Worm (Caenorhabditis elegans) whole organism, late embryonic: ENCODE data around the gene ZC477.2.
A peak's percentile ranks its signal among the peaks of the same experiment; 100 is the strongest.

Experiments
- T23F11.4 ChIP-seq: fragments of 200-800 bp; sonication (Bioruptor generic); optimal IDR thresholded peaks from 2 replicates; lab custom pipeline; 2018; ENCODE audit warnings: mild to moderate bottlenecking, missing genetic modification characterization, missing compliant biosample characterization
- Y22D7AL.16 ChIP-seq: sonication (generic microtip); optimal IDR thresholded peaks from 2 replicates; lab custom pipeline; 2016; ENCODE audit warnings: missing genetic modification characterization, missing compliant biosample characterization
- ahr-1 ChIP-seq: sonication (generic microtip); optimal IDR thresholded peaks from 2 replicates; lab custom pipeline; 2016; ENCODE audit warnings: missing genetic modification characterization, missing compliant biosample characterization
- ceh-18 ChIP-seq: sonication (generic microtip); optimal IDR thresholded peaks from 2 replicates; lab custom pipeline; 2016; ENCODE audit warnings: missing genetic modification characterization, missing compliant biosample characterization
- ceh-2 ChIP-seq: sonication (generic microtip); optimal IDR thresholded peaks from 2 replicates; lab custom pipeline; 2016; ENCODE audit warnings: missing genotype, missing genetic modification characterization, missing compliant biosample characterization
- ceh-22 ChIP-seq: sonication (generic microtip); optimal IDR thresholded peaks from 2 replicates; lab custom pipeline; 2017; ENCODE audit warnings: missing biosample characterization, missing genetic modification characterization
- ceh-24 ChIP-seq: sonication (generic microtip); optimal IDR thresholded peaks from 2 replicates; lab custom pipeline; 2016; ENCODE audit warnings: mild to moderate bottlenecking, missing genetic modification characterization, missing compliant biosample characterization
- ceh-31 ChIP-seq: sonication (generic microtip); optimal IDR thresholded peaks from 2 replicates; lab custom pipeline; 2016; ENCODE audit warnings: missing genetic modification characterization, missing compliant biosample characterization
- ceh-34 ChIP-seq: sonication (generic microtip); optimal IDR thresholded peaks from 2 replicates; lab custom pipeline; 2016; ENCODE audit warnings: mild to moderate bottlenecking, missing genetic modification characterization, missing compliant biosample characterization
- ceh-45 ChIP-seq: fragments of 200-800 bp; sonication (Bioruptor generic); IDR thresholded peaks from 2 replicates; pipeline ENCODE4 v1.3.6; 2022; ENCODE audit warnings: missing genetic modification reagents, missing genetic modification characterization, missing compliant biosample characterization
- ceh-48 ChIP-seq: sonication (generic microtip); optimal IDR thresholded peaks from 2 replicates; lab custom pipeline; 2016; ENCODE audit warnings: missing genetic modification characterization, inconsistent platforms, missing compliant biosample characterization
- ceh-6 ChIP-seq: fragments of 200-800 bp; sonication (Bioruptor generic); optimal IDR thresholded peaks from 2 replicates; lab custom pipeline; 2018; ENCODE audit warnings: mild to moderate bottlenecking, missing genetic modification characterization, missing compliant biosample characterization
- ceh-9 ChIP-seq: sonication (generic microtip); optimal IDR thresholded peaks from 2 replicates; lab custom pipeline; 2016; ENCODE audit warnings: mild to moderate bottlenecking, missing genetic modification characterization, inconsistent platforms, missing compliant biosample characterization
- che-1 ChIP-seq: sonication (generic microtip); optimal IDR thresholded peaks from 2 replicates; lab custom pipeline; 2016; ENCODE audit warnings: mild to moderate bottlenecking, missing genetic modification characterization, missing compliant biosample characterization
- dve-1 ChIP-seq: sonication (generic microtip); optimal IDR thresholded peaks from 2 replicates; lab custom pipeline; 2017; ENCODE audit warnings: antibody characterized with exemption, mild to moderate bottlenecking, missing genetic modification characterization, missing compliant biosample characterization
- elt-2 ChIP-seq: sonication (generic microtip); optimal IDR thresholded peaks from 2 replicates; lab custom pipeline; 2016; ENCODE audit warnings: missing genetic modification reagents, missing genetic modification characterization, missing compliant biosample characterization
- elt-4 ChIP-seq: sonication (generic microtip); optimal IDR thresholded peaks from 2 replicates; lab custom pipeline; 2016; ENCODE audit warnings: missing genetic modification characterization, missing compliant biosample characterization
- eyg-1 ChIP-seq: sonication (generic microtip); optimal IDR thresholded peaks from 2 replicates; lab custom pipeline; 2016; ENCODE audit warnings: missing genotype, missing genetic modification characterization, missing compliant biosample characterization
- gmeb-2 ChIP-seq: sonication (generic microtip); optimal IDR thresholded peaks from 2 replicates; lab custom pipeline; 2016; ENCODE audit warnings: missing genetic modification characterization, inconsistent platforms, missing compliant biosample characterization
- hlh-13 ChIP-seq: fragments of 200-800 bp; sonication (Bioruptor generic); optimal IDR thresholded peaks from 2 replicates; lab custom pipeline; 2018; ENCODE audit warnings: mild to moderate bottlenecking, missing genetic modification characterization, missing compliant biosample characterization
- hlh-15 ChIP-seq: sonication (generic microtip); optimal IDR thresholded peaks from 2 replicates; lab custom pipeline; 2016; ENCODE audit warnings: missing genetic modification characterization, missing compliant biosample characterization
- hlh-30 ChIP-seq: sonication (generic microtip); optimal IDR thresholded peaks from 2 replicates; lab custom pipeline; 2017; ENCODE audit warnings: antibody characterized with exemption, missing genetic modification characterization, missing compliant biosample characterization; ENCODE audit not compliant: insufficient read depth
- hlh-8 ChIP-seq: sonication (generic microtip); optimal IDR thresholded peaks from 2 replicates; lab custom pipeline; 2016; ENCODE audit warnings: missing genotype, missing genetic modification characterization, missing compliant biosample characterization
- madf-2 ChIP-seq: sonication (generic microtip); optimal IDR thresholded peaks from 2 replicates; lab custom pipeline; 2017; ENCODE audit warnings: missing genetic modification characterization, missing compliant biosample characterization
- nfya-1 ChIP-seq: sonication (generic microtip); optimal IDR thresholded peaks from 2 replicates; lab custom pipeline; 2017; ENCODE audit warnings: missing genetic modification characterization, mild to moderate bottlenecking, missing compliant biosample characterization, antibody characterized with exemption, moderate library complexity
- nhr-11 ChIP-seq: fragments of 150-350 bp; optimal IDR thresholded peaks from 2 replicates; lab custom pipeline; 2014; ENCODE audit warnings: missing biosample characterization, missing genetic modification characterization
- nhr-232 ChIP-seq: sonication (generic microtip); optimal IDR thresholded peaks from 2 replicates; lab custom pipeline; 2016; ENCODE audit warnings: missing genetic modification characterization, missing compliant biosample characterization
- npax-4 ChIP-seq: sonication (generic microtip); optimal IDR thresholded peaks from 2 replicates; lab custom pipeline; 2016; ENCODE audit warnings: missing genetic modification characterization, missing compliant biosample characterization
- pat-9 ChIP-seq: fragments of 200-800 bp; sonication (Bioruptor generic); optimal IDR thresholded peaks from 2 replicates; lab custom pipeline; 2018; ENCODE audit warnings: mild to moderate bottlenecking, missing genetic modification characterization, moderate library complexity, missing compliant biosample characterization
- pax-1 ChIP-seq: fragments of 150-350 bp; optimal IDR thresholded peaks from 2 replicates; lab custom pipeline; 2014; ENCODE audit warnings: missing biosample characterization, missing genetic modification characterization
- pha-2 ChIP-seq: sonication (generic microtip); optimal IDR thresholded peaks from 2 replicates; lab custom pipeline; 2017; ENCODE audit warnings: mild to moderate bottlenecking, missing genetic modification characterization, missing compliant biosample characterization
- pha-4 ChIP-seq: fragments of 150-350 bp; optimal IDR thresholded peaks from 2 replicates; lab custom pipeline; 2018; ENCODE audit warnings: missing biosample characterization, missing genetic modification reagents, missing genetic modification characterization
- pros-1 ChIP-seq: fragments of 150-350 bp; optimal IDR thresholded peaks from 2 replicates; lab custom pipeline; 2014; ENCODE audit warnings: missing biosample characterization, missing genetic modification reagents, missing genetic modification characterization
- ref-2 ChIP-seq: sonication (generic microtip); optimal IDR thresholded peaks from 2 replicates; lab custom pipeline; 2016; ENCODE audit warnings: missing genetic modification characterization, missing compliant biosample characterization
- rnt-1 ChIP-seq: sonication (generic microtip); optimal IDR thresholded peaks from 2 replicates; lab custom pipeline; 2016; ENCODE audit warnings: missing genetic modification characterization, missing compliant biosample characterization
- sdc-2 ChIP-seq: sonication (generic microtip); optimal IDR thresholded peaks from 2 replicates; lab custom pipeline; 2016; ENCODE audit warnings: missing genotype, missing genetic modification characterization, missing compliant biosample characterization
- sox-2 ChIP-seq: fragments of 200-800 bp; sonication (Bioruptor generic); IDR thresholded peaks from 2 replicates; pipeline ENCODE4 v1.3.6; 2022; ENCODE audit warnings: missing genetic modification reagents, missing genetic modification characterization, missing compliant biosample characterization
- sox-4 ChIP-seq: sonication (generic microtip); optimal IDR thresholded peaks from 2 replicates; lab custom pipeline; 2017; ENCODE audit warnings: mild to moderate bottlenecking, missing genetic modification characterization, inconsistent platforms, missing compliant biosample characterization
- tbx-2 ChIP-seq: sonication (generic microtip); optimal IDR thresholded peaks from 2 replicates; lab custom pipeline; 2016; ENCODE audit warnings: missing genetic modification characterization, missing compliant biosample characterization
- ttx-3 ChIP-seq: sonication (generic microtip); optimal IDR thresholded peaks from 2 replicates; lab custom pipeline; 2016; ENCODE audit warnings: missing genetic modification reagents, missing genetic modification characterization, missing compliant biosample characterization
- unc-3 ChIP-seq, 2 experiments: fragments of 200-800 bp in 1 of 2; sonication (Bioruptor generic) in 1 of 2; sonication (generic microtip) in 1 of 2; conservative IDR thresholded peaks in 1 of 2; optimal IDR thresholded peaks in 1 of 2; 2 replicates each; pipeline versions ENCODE4 v1.3.6 to Lab custom; 2016 to 2022; ENCODE audit warnings: missing compliant biosample characterization in 2 of 2, missing genetic modification characterization in 2 of 2, missing genetic modification reagents in 1 of 2
- unc-42 ChIP-seq: sonication (generic microtip); optimal IDR thresholded peaks from 2 replicates; lab custom pipeline; 2016; ENCODE audit warnings: missing genotype, missing genetic modification characterization, missing compliant biosample characterization
- unc-55 ChIP-seq: sonication (generic microtip); optimal IDR thresholded peaks from 2 replicates; lab custom pipeline; 2017; ENCODE audit warnings: missing biosample characterization, missing genetic modification reagents, missing genetic modification characterization
- unc-86 ChIP-seq: sonication (generic microtip); optimal IDR thresholded peaks from 2 replicates; lab custom pipeline; 2016; ENCODE audit warnings: missing genetic modification characterization, missing compliant biosample characterization
- zip-5 ChIP-seq: sonication (generic microtip); optimal IDR thresholded peaks from 2 replicates; lab custom pipeline; 2016; ENCODE audit warnings: missing genetic modification characterization, missing compliant biosample characterization
- ztf-16 ChIP-seq: sonication (generic microtip); optimal IDR thresholded peaks from 2 replicates; lab custom pipeline; 2017; ENCODE audit warnings: missing genetic modification characterization, missing compliant biosample characterization

The ZC477.2 gene

DNA sequence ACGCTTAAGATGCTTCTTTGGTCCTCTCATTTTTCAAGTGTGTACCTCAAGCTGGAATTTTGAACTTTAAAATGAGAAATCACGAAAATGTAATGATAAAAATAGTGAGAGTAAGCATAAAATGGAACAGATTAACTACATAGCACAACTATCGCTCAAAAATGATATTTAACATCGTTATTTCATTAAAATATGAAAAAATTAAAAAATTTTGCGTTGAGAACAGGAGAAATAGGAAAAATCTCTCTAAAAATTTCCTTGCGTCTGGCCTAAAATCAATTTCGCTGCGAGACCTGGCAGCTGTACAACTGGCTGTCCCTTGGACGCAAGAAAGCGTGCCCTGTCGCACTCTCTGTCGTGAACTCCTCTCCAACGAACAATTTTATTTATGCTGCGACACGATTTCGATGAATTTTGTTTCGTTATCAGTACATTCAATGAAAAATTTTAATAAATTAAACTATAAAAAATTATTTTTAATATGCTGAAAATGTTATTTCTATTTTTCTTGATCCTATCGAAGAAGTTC is 23.3 kb upstream of the ZC477.2 start, which contains the start of gene rps-4:
TSS of gene rps-4 (minus strand) at position 51 of the 529 bp plus-strand sequence.
- TF ChIP-seq ceh-9 (tag; lab: Kevin White, UChicago) (no peak), elt-4 (tag; lab: Kevin White, UChicago) (no peak), nhr-11 (tag; lab: Kevin White, UChicago) (no peak), pros-1 (tag; lab: Kevin White, UChicago) (no peak), Y22D7AL.16 (peak; percentile 47), ztf-16 (no peak), dve-1 (tag; lab: Kevin White, UChicago) (peak; percentile 26), ceh-24 (tag; lab: Kevin White, UChicago) (no peak), pha-2 (peak; percentile 23), unc-86 (no peak), ceh-22 (tag; lab: Kevin White, UChicago) (no peak), elt-2 (peak; percentile 67), ceh-48 (peak; percentile 13), ceh-18 (tag; lab: Kevin White, UChicago) (peak; percentile 18), nfya-1 (tag; lab: Kevin White, UChicago) (peak; percentile 79), unc-3 (GFP tag; conservative IDR thresholded peaks at IDR 0.05; lab: Robert Waterston, UW) (no peak), unc-3 (tag; optimal IDR thresholded peaks at IDR 0.05; lab: Kevin White, UChicago) (no peak), unc-55 (GFP tag; lab: Kevin White, UChicago) (peak; percentile 10), pat-9 (no peak), ceh-34 (tag; lab: Kevin White, UChicago) (peak; percentile 25), eyg-1 (tag; lab: Kevin White, UChicago) (no peak), pax-1 (tag; lab: Kevin White, UChicago) (no peak), rnt-1 (no peak), unc-42 (tag; lab: Kevin White, UChicago) (peak; percentile 31), ref-2 (peak; percentile 52), ceh-31 (tag; lab: Kevin White, UChicago) (peak; percentile 59), sox-2 (GFP tag; lab: Robert Waterston, UW) (no peak), ceh-45 (GFP tag; lab: Robert Waterston, UW) (no peak), zip-5 (tag; lab: Kevin White, UChicago) (no peak), gmeb-2 (tag; lab: Kevin White, UChicago) (no peak), sox-4 (tag; lab: Kevin White, UChicago) (no peak), hlh-30 (tag; lab: Kevin White, UChicago) (peak; percentile 27), che-1 (tag; lab: Kevin White, UChicago) (no peak)

DNA sequence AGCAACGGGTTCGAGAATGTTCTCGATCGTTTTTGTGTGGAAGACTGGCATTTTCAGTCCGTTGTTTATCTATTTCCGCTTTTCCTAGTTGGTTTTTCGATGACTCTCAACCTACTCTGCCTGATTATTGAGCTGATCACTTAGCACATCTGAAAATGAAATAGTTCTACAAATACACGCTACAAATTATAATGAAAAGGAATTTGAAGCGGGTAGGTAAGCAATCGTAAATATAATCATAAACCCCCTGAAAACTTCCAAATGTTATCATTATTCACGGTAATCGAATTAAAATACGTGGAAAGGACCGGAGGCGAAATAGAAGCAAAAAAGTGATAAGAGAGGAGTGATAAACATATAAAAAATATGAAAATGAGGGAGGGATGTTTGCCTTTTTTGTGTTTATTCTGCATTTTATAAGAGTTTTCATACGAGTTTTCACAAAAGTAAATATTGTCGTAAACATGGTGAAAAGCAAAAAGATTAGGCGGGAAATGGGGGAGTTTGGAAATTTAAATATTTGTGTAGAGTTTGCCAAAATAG is 13.7 kb upstream of the ZC477.2 start, which contains the start of gene deb-1:
TSS of gene deb-1 (minus strand) at position 51 of the 543 bp plus-strand sequence.
- no peak for TF ChIP-seq hlh-8 (tag; lab: Kevin White, UChicago)
- peak; percentile 8 for TF ChIP-seq elt-2

DNA sequence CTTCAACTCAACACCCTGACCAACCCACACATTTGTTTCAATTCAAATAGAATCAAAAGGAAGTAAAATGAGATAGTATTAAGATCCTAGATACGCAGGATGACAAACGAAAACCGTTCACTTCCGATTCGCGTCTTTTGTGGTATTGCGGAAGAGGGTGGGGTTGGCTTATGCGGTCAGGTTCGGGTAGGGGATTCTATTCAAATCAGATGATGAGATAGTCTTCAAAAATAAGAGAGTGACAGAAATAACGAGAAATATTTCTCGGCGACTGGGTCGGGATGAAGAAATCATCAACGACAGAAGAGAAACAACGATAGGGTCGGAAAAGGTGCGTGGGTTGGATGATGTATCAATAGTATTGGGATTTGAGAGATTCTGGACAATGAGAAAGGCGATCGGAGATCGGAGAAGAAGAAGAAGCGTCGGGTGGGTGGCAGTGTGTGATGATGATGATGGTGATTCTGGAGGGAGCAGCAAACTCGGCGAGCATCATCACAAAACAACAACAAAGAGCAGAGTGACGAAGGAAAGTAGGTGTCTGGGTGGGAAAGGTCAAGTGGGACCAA is 12.5 kb upstream of the ZC477.2 start:
- TF ChIP-seq che-1 (tag; lab: Kevin White, UChicago) (no peak), npax-4 (tag; lab: Kevin White, UChicago) (no peak), ceh-45 (GFP tag; lab: Robert Waterston, UW) (no peak), ceh-6 (GFP tag; lab: Kevin White, UChicago) (no peak), ceh-2 (tag; lab: Kevin White, UChicago) (no peak), rnt-1 (peak; percentile 75), nhr-11 (tag; lab: Kevin White, UChicago) (no peak), hlh-15 (tag; lab: Kevin White, UChicago) (no peak), pha-2 (no peak), ref-2 (peak; percentile 34), pat-9 (no peak), sdc-2 (tag; lab: Kevin White, UChicago) (no peak), T23F11.4 (GFP tag; lab: Kevin White, UChicago) (no peak), madf-2 (tag; lab: Kevin White, UChicago) (no peak), hlh-13 (GFP tag; lab: Kevin White, UChicago) (no peak), ceh-48 (no peak), nfya-1 (tag; lab: Kevin White, UChicago) (peak; percentile 31), unc-55 (GFP tag; lab: Kevin White, UChicago) (peak; percentile 41), ttx-3 (no peak), ahr-1 (no peak), ceh-34 (tag; lab: Kevin White, UChicago) (no peak), tbx-2 (no peak), nhr-232 (tag; lab: Kevin White, UChicago) (no peak), pha-4 (tag; lab: Kevin White, UChicago) (no peak), unc-86 (no peak)
